Worm (Caenorhabditis elegans) whole organism, L3 larva: ENCODE results near the gene F09E10.6.

Experiments
- R02D3.7 ChIP-seq: fragments of 150-350 bp; optimal IDR thresholded peaks from 2 replicates; lab custom pipeline; 2014; ENCODE audit warnings: missing biosample characterization, missing genetic modification characterization
- ZK546.5 ChIP-seq: sonication (generic microtip); optimal IDR thresholded peaks from 2 replicates; lab custom pipeline; 2017; ENCODE audit warnings: missing biosample characterization, missing genetic modification characterization
- aly-2 ChIP-seq: fragments of 150-350 bp; optimal IDR thresholded peaks from 2 replicates; lab custom pipeline; 2014; ENCODE audit warnings: missing biosample characterization, missing genetic modification characterization
- ama-1 ChIP-seq: fragments of 150-350 bp; optimal IDR thresholded peaks from 2 replicates; lab custom pipeline; 2018
- ceh-16 ChIP-seq: sonication (generic microtip); optimal IDR thresholded peaks from 2 replicates; lab custom pipeline; 2017; ENCODE audit warnings: missing biosample characterization, missing genetic modification characterization
- ceh-28 ChIP-seq: fragments of 150-350 bp; optimal IDR thresholded peaks from 2 replicates; lab custom pipeline; 2014; ENCODE audit warnings: missing biosample characterization, missing genetic modification reagents, missing genetic modification characterization
- ceh-9 ChIP-seq: sonication (generic microtip); optimal IDR thresholded peaks from 2 replicates; lab custom pipeline; 2018; ENCODE audit warnings: missing biosample characterization, missing genetic modification characterization
- daf-12 ChIP-seq: fragments of 150-350 bp; optimal IDR thresholded peaks from 2 replicates; lab custom pipeline; 2014; ENCODE audit warnings: missing biosample characterization, missing genetic modification reagents, missing genetic modification characterization
- elt-2 ChIP-seq: sonication (generic microtip); optimal IDR thresholded peaks from 2 replicates; lab custom pipeline; 2016; ENCODE audit warnings: missing genetic modification reagents, mild to moderate bottlenecking, missing genetic modification characterization, missing compliant biosample characterization
- elt-3 ChIP-seq, 3 experiments: fragments of 150-350 bp in 1 of 3; sonication (generic microtip) in 2 of 3; optimal IDR thresholded peaks; 2 replicates in 2 of 3; 4 replicates in 1 of 3; lab custom pipeline; 2014 to 2017; ENCODE audit warnings: missing biosample characterization in 3 of 3, missing genetic modification characterization in 3 of 3
- eor-1 ChIP-seq, 2 experiments: fragments of 150-350 bp; optimal IDR thresholded peaks; 2 replicates each; lab custom pipeline; 2014 to 2018; ENCODE audit warnings: missing biosample characterization in 2 of 2, missing genetic modification characterization in 2 of 2
- fkh-2 ChIP-seq: fragments of 150-350 bp; optimal IDR thresholded peaks from 2 replicates; lab custom pipeline; 2014; ENCODE audit warnings: missing biosample characterization, missing genetic modification reagents, missing genetic modification characterization
- jun-1 ChIP-seq: fragments of 150-350 bp; optimal IDR thresholded peaks from 2 replicates; lab custom pipeline; 2014; ENCODE audit warnings: missing biosample characterization, missing genetic modification reagents, missing genetic modification characterization
- lin-39 ChIP-seq: fragments of 150-350 bp; optimal IDR thresholded peaks from 2 replicates; lab custom pipeline; 2018; ENCODE audit warnings: missing biosample characterization, missing genetic modification reagents, missing genetic modification characterization
- lsy-12 ChIP-seq: sonication (generic microtip); optimal IDR thresholded peaks from 2 replicates; lab custom pipeline; 2016; ENCODE audit warnings: mild to moderate bottlenecking, missing genetic modification characterization, missing compliant biosample characterization
- mml-1 ChIP-seq: fragments of 150-350 bp; sonication (generic microtip); optimal IDR thresholded peaks from 3 replicates; lab custom pipeline; 2014; ENCODE audit warnings: missing biosample characterization, missing genetic modification characterization
- nfya-1 ChIP-seq: sonication (generic microtip); optimal IDR thresholded peaks from 2 replicates; lab custom pipeline; 2017; ENCODE audit warnings: missing genetic modification characterization, mild to moderate bottlenecking, missing compliant biosample characterization, antibody characterized with exemption, moderate library complexity; ENCODE audit not compliant: insufficient read depth
- nhr-11 ChIP-seq: fragments of 150-350 bp; optimal IDR thresholded peaks from 2 replicates; lab custom pipeline; 2014; ENCODE audit warnings: missing biosample characterization, missing genetic modification characterization
- nhr-12 ChIP-seq: fragments of 150-350 bp; optimal IDR thresholded peaks from 2 replicates; lab custom pipeline; 2014; ENCODE audit warnings: missing biosample characterization, missing genetic modification characterization
- nhr-23 ChIP-seq: fragments of 150-350 bp; optimal IDR thresholded peaks from 2 replicates; lab custom pipeline; 2014; ENCODE audit warnings: missing biosample characterization, missing genetic modification reagents, missing genetic modification characterization
- nhr-237 ChIP-seq: fragments of 150-350 bp; optimal IDR thresholded peaks from 2 replicates; lab custom pipeline; 2014; ENCODE audit warnings: missing biosample characterization, missing genetic modification characterization
- nhr-25 ChIP-seq: sonication (generic microtip); optimal IDR thresholded peaks from 2 replicates; lab custom pipeline; 2017; ENCODE audit warnings: missing biosample characterization, missing genetic modification characterization
- nhr-28 ChIP-seq: fragments of 150-350 bp; optimal IDR thresholded peaks from 2 replicates; lab custom pipeline; 2014; ENCODE audit warnings: missing biosample characterization, missing genetic modification characterization
- nhr-43 ChIP-seq: sonication (generic microtip); optimal IDR thresholded peaks from 2 replicates; lab custom pipeline; 2016; ENCODE audit warnings: mild to moderate bottlenecking, missing genetic modification characterization, missing compliant biosample characterization; ENCODE audit not compliant: poor library complexity, severe bottlenecking
- nhr-67 ChIP-seq: fragments of 150-350 bp; optimal IDR thresholded peaks from 2 replicates; lab custom pipeline; 2014; ENCODE audit warnings: missing biosample characterization, missing genetic modification characterization
- nhr-76 ChIP-seq: fragments of 150-350 bp; sonication (generic microtip); optimal IDR thresholded peaks from 5 replicates; lab custom pipeline; 2014; ENCODE audit warnings: missing biosample characterization, missing genetic modification characterization
- nhr-77 ChIP-seq: fragments of 150-350 bp; optimal IDR thresholded peaks from 2 replicates; lab custom pipeline; 2014; ENCODE audit warnings: missing biosample characterization, missing genetic modification characterization
- pha-4 ChIP-seq: fragments of 150-350 bp; optimal IDR thresholded peaks from 2 replicates; lab custom pipeline; 2014; ENCODE audit warnings: missing biosample characterization, missing genetic modification reagents, missing genetic modification characterization
- pqm-1 ChIP-seq: fragments of 150-350 bp; optimal IDR thresholded peaks from 2 replicates; lab custom pipeline; 2017; ENCODE audit warnings: missing biosample characterization, missing genetic modification characterization, inconsistent platforms
- skn-1 ChIP-seq: fragments of 150-350 bp; optimal IDR thresholded peaks from 2 replicates; lab custom pipeline; 2014; ENCODE audit warnings: missing biosample characterization, missing genetic modification characterization
- snpc-4 ChIP-seq: fragments of 150-350 bp; optimal IDR thresholded peaks from 2 replicates; lab custom pipeline; 2014; ENCODE audit warnings: missing biosample characterization, missing genetic modification characterization
- tbx-2 ChIP-seq: sonication (generic microtip); optimal IDR thresholded peaks from 2 replicates; lab custom pipeline; 2016; ENCODE audit warnings: mild to moderate bottlenecking, missing genetic modification characterization, missing compliant biosample characterization
- ztf-4 ChIP-seq: fragments of 150-350 bp; optimal IDR thresholded peaks from 2 replicates; lab custom pipeline; 2014; ENCODE audit warnings: missing biosample characterization, missing genetic modification characterization

Gene F09E10.6

ce11 chrX:1485718-1486117 lies 11.8 kb downstream of the F09E10.6 start, which contains the start of gene D1005.4:
Gene D1005.4 (minus strand): TSS chrX:1485818.
- no peak for TF ChIP-seq nhr-11 (tag; lab: Kevin White, UChicago)
- no peak for TF ChIP-seq daf-12
- no peak for TF ChIP-seq tbx-2 (tag; lab: Kevin White, UChicago)
- TF ChIP-seq eor-1 (tag; optimal IDR thresholded peaks at IDR 0.05; lab: Kevin White, UChicago): no peak
- no peak for TF ChIP-seq nhr-76 (tag; lab: Kevin White, UChicago)
- no peak for TF ChIP-seq jun-1 (tag; lab: Kevin White, UChicago)
- TF ChIP-seq nhr-12 (tag; lab: Kevin White, UChicago): no peak
- no peak for TF ChIP-seq ceh-28 (tag; lab: Kevin White, UChicago)
- no peak for TF ChIP-seq nfya-1 (tag; lab: Kevin White, UChicago)
- TF ChIP-seq nhr-77 (tag; lab: Kevin White, UChicago): no peak
- TF ChIP-seq nhr-43 (tag; lab: Kevin White, UChicago): no peak
- no peak for TF ChIP-seq mml-1 (tag; lab: Kevin White, UChicago)
- TF ChIP-seq nhr-25 (tag; lab: Kevin White, UChicago): no peak
- TF ChIP-seq R02D3.7 (tag; lab: Kevin White, UChicago): no peak
- TF ChIP-seq nhr-28 (tag; lab: Kevin White, UChicago): no peak
- no peak for TF ChIP-seq nhr-237
- TF ChIP-seq pha-4: no peak
- TF ChIP-seq nhr-67: no peak
- TF ChIP-seq snpc-4 (tag; lab: Kevin White, UChicago): no peak

- TF ChIP-seq ZK546.5 (tag; lab: Kevin White, UChicago) (no peak), ceh-16 (tag; lab: Kevin White, UChicago) (no peak), pqm-1 (tag; lab: Kevin White, UChicago) (no peak), lsy-12 (tag; lab: Kevin White, UChicago) (no peak), fkh-2 (tag; lab: Kevin White, UChicago) (no peak), lin-39 (tag; lab: Kevin White, UChicago) (no peak), nhr-237 (no peak), nhr-28 (tag; lab: Kevin White, UChicago) (no peak), elt-2 (tag; lab: Kevin White, UChicago) (no peak), ztf-4 (no peak)
These were observed 14.3 kb downstream of the F09E10.6 start for ce11 chrX:1483229-1483628.

- TF ChIP-seq nhr-25 (tag; lab: Kevin White, UChicago) (no peak), nhr-77 (tag; lab: Kevin White, UChicago) (no peak), mml-1 (tag; lab: Kevin White, UChicago) (no peak), elt-2 (tag; lab: Kevin White, UChicago) (no peak), nhr-23 (tag; lab: Kevin White, UChicago) (no peak), nhr-76 (tag; lab: Kevin White, UChicago) (no peak), nfya-1 (tag; lab: Kevin White, UChicago) (no peak), R02D3.7 (tag; lab: Kevin White, UChicago) (no peak), ceh-16 (tag; lab: Kevin White, UChicago) (no peak), eor-1 (tag; optimal IDR thresholded peaks at IDR 0.05; lab: Kevin White, UChicago) (no peak), skn-1 (tag; lab: Kevin White, UChicago) (no peak), elt-3 (tag; optimal IDR thresholded peaks at IDR 0.05; lab: Kevin White, UChicago) (no peak), ama-1 (no peak), nhr-28 (tag; lab: Kevin White, UChicago) (no peak), lsy-12 (tag; lab: Kevin White, UChicago) (no peak)
These were observed 16.9 kb downstream of the F09E10.6 start for ce11 chrX:1480564-1480963.

- TF ChIP-seq ceh-28 (tag; lab: Kevin White, UChicago): no peak
- peak; percentile 67 for TF ChIP-seq mml-1 (tag; lab: Kevin White, UChicago)
- no peak for TF ChIP-seq ZK546.5 (tag; lab: Kevin White, UChicago)
- TF ChIP-seq ceh-9 (tag; lab: Kevin White, UChicago): no peak
- peak; percentile 19 for TF ChIP-seq elt-2 (tag; lab: Kevin White, UChicago)
- TF ChIP-seq, all 47 proteins: peak for 2
These were observed 17.8 kb downstream of the F09E10.6 start for ce11 chrX:1479637-1480036.

ce11 chrX:1479190-1479589 lies 18.3 kb downstream of the F09E10.6 start, which contains the start of gene acly-1:
Gene acly-1 (plus strand): TSS chrX:1479542.
- TF ChIP-seq aly-2 (no peak), nfya-1 (tag; lab: Kevin White, UChicago) (no peak), lsy-12 (tag; lab: Kevin White, UChicago) (no peak), snpc-4 (tag; lab: Kevin White, UChicago) (peak; percentile 32), ceh-28 (tag; lab: Kevin White, UChicago) (no peak), lin-39 (tag; lab: Kevin White, UChicago) (no peak), pha-4 (peak; percentile 72), nhr-76 (tag; lab: Kevin White, UChicago) (no peak), R02D3.7 (tag; lab: Kevin White, UChicago) (no peak), fkh-2 (tag; lab: Kevin White, UChicago) (peak; percentile 3)
